Fruit fly (Drosophila melanogaster): ENCODE results near the gene CG15353.

Gene CG15353

dm6 chr2L:1989278-1989918, 17.6 kb downstream of the CG15353 start:
- TF ChIP-seq insv (optimal IDR thresholded peaks at IDR 0.05) = no peak
- TF ChIP-seq Myc (optimal IDR thresholded peaks at IDR 0.05) = no peak
- no peak for TF ChIP-seq h (optimal IDR thresholded peaks at IDR 0.05)

dm6 chr2L:1988192-1988561, 18.8 kb downstream of the CG15353 start, which contains the start of gene Npc2a:
TSS of gene Npc2a (plus strand) at chr2L:1988290.
- TF ChIP-seq ttk (optimal IDR thresholded peaks at IDR 0.05) = no peak
- TF ChIP-seq insv (optimal IDR thresholded peaks at IDR 0.05) = no peak
- no peak for TF ChIP-seq psq (optimal IDR thresholded peaks at IDR 0.05)
- no peak for TF ChIP-seq h (optimal IDR thresholded peaks at IDR 0.05)
- no peak for TF ChIP-seq Sin3A (optimal IDR thresholded peaks at IDR 0.05)
- TF ChIP-seq Myc (optimal IDR thresholded peaks at IDR 0.05) = no peak

- TF ChIP-seq insv (optimal IDR thresholded peaks at IDR 0.05) (no peak), psq (optimal IDR thresholded peaks at IDR 0.05) (no peak), Sin3A (optimal IDR thresholded peaks at IDR 0.05) (no peak), ttk (optimal IDR thresholded peaks at IDR 0.05) (no peak), Myc (optimal IDR thresholded peaks at IDR 0.05) (no peak), h (optimal IDR thresholded peaks at IDR 0.05) (no peak)
Observed at dm6 chr2L:1987434-1988191, 19.4 kb downstream of the CG15353 start, which contains the start of gene Got2. TSS of gene Got2 (minus strand) at chr2L:1987758.

DNA sequence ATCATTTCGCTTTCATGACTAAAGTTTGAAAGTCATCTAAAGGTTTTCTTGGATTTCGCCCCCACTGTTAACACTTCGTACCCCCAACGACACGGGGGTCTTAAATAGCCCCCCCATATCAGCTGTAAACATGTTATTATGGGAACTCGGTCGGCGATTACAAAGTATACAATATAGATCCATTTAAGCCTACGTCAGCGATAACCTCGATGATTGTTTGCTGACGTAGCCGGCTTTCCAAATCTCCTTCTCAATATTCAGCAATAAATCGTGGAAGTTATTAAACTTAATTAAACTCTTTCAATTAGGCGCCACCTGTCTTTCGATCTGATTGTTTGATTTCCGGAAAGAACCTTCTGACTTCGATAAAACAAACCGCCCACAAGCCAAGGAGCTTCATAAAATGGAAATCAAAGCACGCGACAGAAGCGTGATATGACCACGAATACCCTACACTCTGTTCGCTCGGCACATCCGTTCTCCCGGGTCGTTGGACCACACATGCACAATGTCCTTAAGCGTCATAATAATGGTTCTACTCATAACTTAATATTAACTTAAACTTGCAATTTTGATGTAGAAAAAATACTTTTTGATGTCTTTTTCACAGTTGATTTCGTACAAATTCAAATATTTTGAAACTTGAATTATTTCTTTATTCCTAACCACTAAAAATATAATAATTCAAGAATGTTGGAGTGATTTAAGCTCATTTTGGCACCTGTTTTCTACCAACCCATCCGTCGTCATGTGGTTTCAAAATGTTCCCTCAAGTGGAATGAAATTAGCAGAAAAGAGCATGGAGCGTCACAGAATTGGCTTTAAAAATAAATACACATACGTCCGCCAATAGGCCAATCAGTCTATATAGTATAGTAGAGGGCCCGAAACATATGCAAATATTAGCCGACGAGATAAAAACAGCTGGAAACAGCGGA, 20.4 kb downstream of the CG15353 start:
- no peak for TF ChIP-seq ttk (optimal IDR thresholded peaks at IDR 0.05)
- no peak for TF ChIP-seq Sin3A (optimal IDR thresholded peaks at IDR 0.05)
- TF ChIP-seq h (optimal IDR thresholded peaks at IDR 0.05) = no peak

dm6 chr2L:1981726-1982367, 25.1 kb downstream of the CG15353 start, which contains the start of gene CG7289:
TSS of gene CG7289 (plus strand) at chr2L:1982217.
- TF ChIP-seq psq (optimal IDR thresholded peaks at IDR 0.05) (no peak), ttk (optimal IDR thresholded peaks at IDR 0.05) (no peak), Myc (optimal IDR thresholded peaks at IDR 0.05) (no peak), Sin3A (optimal IDR thresholded peaks at IDR 0.05) (no peak), h (optimal IDR thresholded peaks at IDR 0.05) (no peak), insv (optimal IDR thresholded peaks at IDR 0.05) (no peak)

- no peak for TF ChIP-seq Myc (optimal IDR thresholded peaks at IDR 0.05)
- no peak for TF ChIP-seq h (optimal IDR thresholded peaks at IDR 0.05)
- TF ChIP-seq psq (optimal IDR thresholded peaks at IDR 0.05) = no peak
- TF ChIP-seq ttk (optimal IDR thresholded peaks at IDR 0.05) = no peak
- no peak for TF ChIP-seq Sin3A (optimal IDR thresholded peaks at IDR 0.05)
- no peak for TF ChIP-seq insv (optimal IDR thresholded peaks at IDR 0.05)
Observed at dm6 chr2L:1980708-1981339, 26.2 kb downstream of the CG15353 start, which contains the start of the genes CG15356 and CG15362. TSS of gene CG15356 (minus strand) at chr2L:1980755. TSS of gene CG15362 (plus strand) at chr2L:1981176.

- TF ChIP-seq psq (optimal IDR thresholded peaks at IDR 0.05) (no peak), insv (optimal IDR thresholded peaks at IDR 0.05) (no peak), Myc (optimal IDR thresholded peaks at IDR 0.05) (no peak), Sin3A (optimal IDR thresholded peaks at IDR 0.05) (no peak), ttk (optimal IDR thresholded peaks at IDR 0.05) (no peak), h (optimal IDR thresholded peaks at IDR 0.05) (no peak)
Observed at dm6 chr2L:1979196-1979818, 27.7 kb downstream of the CG15353 start.

DNA sequence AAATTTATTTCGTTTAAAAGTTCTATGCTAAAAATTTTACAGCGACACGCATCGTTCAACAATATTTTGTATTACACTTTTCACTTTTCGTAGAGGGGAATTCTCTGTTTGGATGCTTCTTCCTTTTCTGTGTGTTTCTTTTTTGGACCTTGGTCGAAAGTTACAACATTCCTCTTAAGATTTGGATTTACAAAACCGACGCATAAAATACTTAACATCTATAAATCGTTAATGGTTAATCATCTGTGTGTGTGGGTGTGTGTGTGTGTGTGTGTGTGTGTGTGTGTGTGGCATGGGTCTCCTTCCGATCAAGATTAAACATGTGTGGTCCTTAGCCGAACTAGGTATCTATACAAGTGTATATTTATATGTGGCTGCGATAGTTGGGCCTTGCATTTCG, 31.5 kb downstream of the CG15353 start:
- TF ChIP-seq ttk (optimal IDR thresholded peaks at IDR 0.05) (no peak), Sin3A (optimal IDR thresholded peaks at IDR 0.05) (no peak), psq (optimal IDR thresholded peaks at IDR 0.05) (no peak), insv (optimal IDR thresholded peaks at IDR 0.05) (no peak), h (optimal IDR thresholded peaks at IDR 0.05) (no peak), Myc (optimal IDR thresholded peaks at IDR 0.05) (no peak)

dm6 chr2L:1973957-1974356, 33.0 kb downstream of the CG15353 start, which contains the start of gene Der-1:
TSS of gene Der-1 (plus strand) at chr2L:1973957.
- no peak for TF ChIP-seq psq (optimal IDR thresholded peaks at IDR 0.05)

dm6 chr2L:1972450-1973119, 34.4 kb downstream of the CG15353 start:
- TF ChIP-seq h (optimal IDR thresholded peaks at IDR 0.05) = no peak

All from Kc167 (cell line).